Fruit fly (Drosophila melanogaster): ENCODE measurements around the gene mei-9.

The mei-9 gene

DNA sequence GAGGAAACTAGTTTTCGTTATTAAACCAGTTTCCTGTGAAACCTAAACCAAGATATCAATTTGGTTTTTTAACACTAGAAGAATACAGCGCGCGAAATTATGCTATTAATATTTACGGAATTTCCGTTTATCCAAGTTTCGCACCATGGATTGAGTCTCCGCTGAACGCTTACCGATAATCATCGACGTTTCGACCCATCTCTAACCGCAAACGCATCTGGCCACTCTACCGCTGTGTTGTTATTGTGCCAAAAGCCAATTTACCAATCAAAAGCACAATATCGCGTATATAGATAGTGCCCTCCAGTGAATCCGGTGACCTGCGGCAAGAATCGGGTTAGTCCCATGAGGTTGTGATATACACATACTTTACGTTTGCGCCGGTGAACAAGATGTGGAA is 47.6 kb upstream of the mei-9 start, which contains the start of gene CG3626 (continued):
- TF ChIP-seq Med (GFP tag) = peak; percentile 92
- TF ChIP-seq CG34376 (GFP tag; optimal IDR thresholded peaks at IDR 0.05) = peak; percentile 4
- peak; percentile 40; the same call in 1 of the 2 replicates for TF ChIP-seq slbo (GFP tag; IDR thresholded peaks at IDR 0.05)
- TF ChIP-seq CG31388 (GFP tag; optimal IDR thresholded peaks at IDR 0.05) = no peak
- TF ChIP-seq Opbp (GFP tag; IDR thresholded peaks at IDR 0.05; ENCODE audit: partially characterized antibody) = peak; percentile 85
- TF ChIP-seq unc-4 (GFP tag; IDR thresholded peaks at IDR 0.05; ENCODE audit: partially characterized antibody) = peak; percentile 83
- peak; percentile 69 for TF ChIP-seq trem (tag; optimal IDR thresholded peaks at IDR 0.05)
- TF ChIP-seq Bgb (GFP tag; IDR thresholded peaks at IDR 0.05; ENCODE audit: partially characterized antibody) = peak; percentile 89
- no peak for TF ChIP-seq nom (GFP tag; optimal IDR thresholded peaks at IDR 0.05)
- TF ChIP-seq MESR4 (GFP tag; optimal IDR thresholded peaks at IDR 0.05) = peak; percentile 61
- TF ChIP-seq CG4404 (GFP tag; IDR thresholded peaks at IDR 0.05) = no peak
- peak; percentile 97 for TF ChIP-seq Sry-δ (GFP tag; optimal IDR thresholded peaks at IDR 0.05)
- no peak for TF ChIP-seq H2.0 (GFP tag; IDR thresholded peaks at IDR 0.05)
- no peak for TF ChIP-seq CG10565 (GFP tag; optimal IDR thresholded peaks at IDR 0.05)
- no peak for TF ChIP-seq sr (GFP tag; IDR thresholded peaks at IDR 0.05)
- no peak for TF ChIP-seq dimm (GFP tag; IDR thresholded peaks at IDR 0.05)
- TF ChIP-seq slp2 (GFP tag; optimal IDR thresholded peaks at IDR 0.05) = no peak
- TF ChIP-seq Trl (optimal IDR thresholded peaks at IDR 0.05) = no peak
- peak; percentile 2 for TF ChIP-seq Trl (GFP tag; optimal IDR thresholded peaks at IDR 0.05)
- peak; percentile 80 for TF ChIP-seq Scr (GFP tag; IDR thresholded peaks at IDR 0.05; ENCODE audit: partially characterized antibody)
- no peak for TF ChIP-seq ranshi (GFP tag; IDR thresholded peaks at IDR 0.05)
- TF ChIP-seq Hr51 (GFP tag; optimal IDR thresholded peaks at IDR 0.05) = no peak
- no peak for TF ChIP-seq NC2α (GFP tag; optimal IDR thresholded peaks at IDR 0.05)
- no peak for TF ChIP-seq CG18476 (GFP tag; optimal IDR thresholded peaks at IDR 0.05)
- no peak for TF ChIP-seq CG1024 (GFP tag; IDR thresholded peaks at IDR 0.05)
- no peak for TF ChIP-seq sc (optimal IDR thresholded peaks at IDR 0.05)
- TF ChIP-seq sc (GFP tag; optimal IDR thresholded peaks at IDR 0.05) = no peak
- TF ChIP-seq Ada2b (GFP tag; IDR thresholded peaks at IDR 0.05) = no peak
- TF ChIP-seq gce (GFP tag; IDR thresholded peaks at IDR 0.05) = no peak
- no peak for TF ChIP-seq CG7556 (GFP tag; optimal IDR thresholded peaks at IDR 0.05)
- no peak for TF ChIP-seq CG10366 (GFP tag; IDR thresholded peaks at IDR 0.05)
- peak; percentile 12 for TF ChIP-seq Dad (GFP tag; optimal IDR thresholded peaks at IDR 0.05)
- TF ChIP-seq Kr (GFP tag; optimal IDR thresholded peaks at IDR 0.05) = no peak
- TF ChIP-seq CG6854 (GFP tag; optimal IDR thresholded peaks at IDR 0.05) = no peak
- TF ChIP-seq pnt (GFP tag; optimal IDR thresholded peaks at IDR 0.05) = no peak
- no peak for TF ChIP-seq Gsc (GFP tag; IDR thresholded peaks at IDR 0.05)
- TF ChIP-seq CG14050 (GFP tag; IDR thresholded peaks at IDR 0.05) = no peak
- no peak for TF ChIP-seq CG7372 (GFP tag; IDR thresholded peaks at IDR 0.05)
- no peak for TF ChIP-seq sqz (GFP tag; optimal IDR thresholded peaks at IDR 0.05)
- TF ChIP-seq sim (GFP tag; IDR thresholded peaks at IDR 0.05) = no peak
- TF ChIP-seq CG10147 (GFP tag; optimal IDR thresholded peaks at IDR 0.05) = no peak
- TF ChIP-seq ttk (GFP tag; IDR thresholded peaks at IDR 0.05) = no peak
- no peak for TF ChIP-seq trh (GFP tag; optimal IDR thresholded peaks at IDR 0.05)
- no peak for TF ChIP-seq CG8359 (GFP tag; optimal IDR thresholded peaks at IDR 0.05; ENCODE audit: borderline replicate concordance)
- TF ChIP-seq emc (GFP tag; optimal IDR thresholded peaks at IDR 0.05) = no peak
- TF ChIP-seq sisA (GFP tag; IDR thresholded peaks at IDR 0.05) = no peak
- no peak for TF ChIP-seq CG12236 (GFP tag; optimal IDR thresholded peaks at IDR 0.05)
- TF ChIP-seq CG1792 (GFP tag; optimal IDR thresholded peaks at IDR 0.05) = no peak
- no peak for TF ChIP-seq CG17912 (GFP tag; optimal IDR thresholded peaks at IDR 0.05)
- no peak for TF ChIP-seq CG10959 (GFP tag; IDR thresholded peaks at IDR 0.05)
- TF ChIP-seq CG1647 (GFP tag; optimal IDR thresholded peaks at IDR 0.05) = no peak
- no peak for TF ChIP-seq chn (GFP tag; optimal IDR thresholded peaks at IDR 0.05)
- TF ChIP-seq shn (GFP tag; optimal IDR thresholded peaks at IDR 0.05) = peak; percentile 14
